Fruit fly (Drosophila melanogaster): ENCODE data around the gene CG15882.
A peak's percentile ranks its signal among the peaks of the same experiment; 100 is the strongest.

CG15882 gene

DNA sequence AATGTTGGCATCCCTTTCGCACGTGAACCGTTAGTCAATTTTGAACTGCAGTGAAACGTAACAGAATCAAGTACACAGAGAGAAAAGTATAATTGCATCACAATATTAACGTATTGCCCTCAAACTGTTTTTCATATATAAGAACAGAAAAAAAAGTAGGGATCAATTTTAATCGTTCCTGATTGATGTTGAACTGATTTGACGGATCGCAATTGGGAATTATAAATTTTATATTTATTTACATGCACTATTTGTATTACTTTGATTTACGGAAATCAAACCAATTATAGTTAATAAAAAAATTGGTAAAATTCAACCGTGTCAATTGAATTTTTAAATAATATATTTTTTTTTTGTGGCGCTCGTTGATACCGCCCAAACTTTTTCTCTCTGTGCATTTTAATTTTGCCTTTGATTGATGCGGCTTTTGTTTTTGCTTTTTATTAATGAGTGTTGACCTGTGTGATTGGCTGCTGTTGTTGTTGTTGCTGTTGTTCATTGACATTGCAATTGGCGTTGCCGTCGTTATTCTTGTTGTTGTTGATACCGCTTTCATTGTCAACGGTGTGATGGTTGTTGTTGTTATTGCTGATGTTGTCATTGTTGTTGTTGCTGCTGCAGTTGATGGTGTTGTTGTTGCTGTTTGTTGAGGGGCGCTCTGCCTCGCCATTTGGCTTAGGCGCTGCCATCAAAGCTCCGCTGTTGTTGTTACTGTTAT, 28.5 kb upstream of the CG15882 start:
- TF ChIP-seq tai (GFP tag; optimal IDR thresholded peaks at IDR 0.05) (no peak), lola (GFP tag; optimal IDR thresholded peaks at IDR 0.05) (no peak), br (GFP tag; optimal IDR thresholded peaks at IDR 0.05) (peak; percentile 33), jim (GFP tag; optimal IDR thresholded peaks at IDR 0.05) (no peak), dl (GFP tag; optimal IDR thresholded peaks at IDR 0.05; ENCODE audit: insufficient read depth in 1 of 2, partially characterized antibody in 2 of 2) (no peak), woc (GFP tag; optimal IDR thresholded peaks at IDR 0.05) (peak; percentile 41), Mio (GFP tag; optimal IDR thresholded peaks at IDR 0.05) (no peak), Sp1 (GFP tag; optimal IDR thresholded peaks at IDR 0.05) (peak; percentile 77), Hr83 (GFP tag; optimal IDR thresholded peaks at IDR 0.05; ENCODE audit: poor library complexity, severe bottlenecking) (no peak), h (GFP tag; optimal IDR thresholded peaks at IDR 0.05) (peak; percentile 64), CG32264 (GFP tag; optimal IDR thresholded peaks at IDR 0.05) (no peak), foxo (GFP tag; optimal IDR thresholded peaks at IDR 0.05) (peak in 1 of 2 experiments; percentile 83), OdsH (GFP tag; optimal IDR thresholded peaks at IDR 0.05) (peak; percentile 70), Myc (optimal IDR thresholded peaks at IDR 0.05) (no peak), rgr (GFP tag; optimal IDR thresholded peaks at IDR 0.05) (peak; percentile 77), CG9705 (GFP tag; optimal IDR thresholded peaks at IDR 0.05) (peak; percentile 18), dmrt93B (GFP tag; optimal IDR thresholded peaks at IDR 0.05) (peak; percentile 65), sage (GFP tag; optimal IDR thresholded peaks at IDR 0.05) (peak; percentile 27), brk (GFP tag; optimal IDR thresholded peaks at IDR 0.05) (peak; percentile 23), Rel (GFP tag; optimal IDR thresholded peaks at IDR 0.05) (no peak), Rel (tag; optimal IDR thresholded peaks at IDR 0.05) (no peak), Dif (GFP tag; optimal IDR thresholded peaks at IDR 0.05; ENCODE audit: partially characterized antibody) (no peak), Hnf4 (GFP tag; optimal IDR thresholded peaks at IDR 0.05) (peak; percentile 63), Dfd (GFP tag; optimal IDR thresholded peaks at IDR 0.05) (peak; percentile 70), Abd-B (GFP tag; optimal IDR thresholded peaks at IDR 0.05) (no peak), usp (GFP tag; optimal IDR thresholded peaks at IDR 0.05) (no peak), Vsx2 (GFP tag; optimal IDR thresholded peaks at IDR 0.05; ENCODE audit: partially characterized antibody) (no peak), sv (GFP tag; optimal IDR thresholded peaks at IDR 0.05) (peak; percentile 68), Jra (GFP tag; optimal IDR thresholded peaks at IDR 0.05) (no peak), GATAd (GFP tag; optimal IDR thresholded peaks at IDR 0.05) (no peak), N (GFP tag; optimal IDR thresholded peaks at IDR 0.05) (no peak), pan (optimal IDR thresholded peaks at IDR 0.05) (no peak), fru (GFP tag; optimal IDR thresholded peaks at IDR 0.05) (peak; percentile 64), dsf (GFP tag; optimal IDR thresholded peaks at IDR 0.05; ENCODE audit: borderline replicate concordance) (no peak), CrebA (GFP tag; optimal IDR thresholded peaks at IDR 0.05; ENCODE audit: borderline replicate concordance) (no peak), Hr78 (GFP tag; optimal IDR thresholded peaks at IDR 0.05) (no peak), ey (GFP tag; optimal IDR thresholded peaks at IDR 0.05) (peak; percentile 58), HLH106 (tag; optimal IDR thresholded peaks at IDR 0.05) (peak; percentile 74), psq (GFP tag; optimal IDR thresholded peaks at IDR 0.05) (peak; percentile 68)

DNA sequence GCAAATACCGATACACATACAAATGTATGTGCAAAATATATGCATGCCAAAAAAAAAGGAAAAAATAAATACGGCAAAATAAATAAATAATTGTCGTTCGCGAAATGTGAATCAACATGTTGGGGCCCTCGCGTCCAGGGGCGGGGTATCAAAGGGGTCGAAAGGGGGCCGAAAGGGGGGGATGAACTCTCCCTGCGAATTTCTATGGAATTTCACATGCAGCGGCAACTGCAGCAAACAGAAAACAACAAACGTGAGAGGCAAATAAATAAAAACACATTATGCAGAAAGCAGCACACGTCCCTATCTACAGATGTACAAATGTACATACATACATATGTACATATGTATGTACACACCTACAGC, 25.3 kb upstream of the CG15882 start:
- TF ChIP-seq dsf (GFP tag; optimal IDR thresholded peaks at IDR 0.05; ENCODE audit: borderline replicate concordance) (no peak), HLH106 (tag; optimal IDR thresholded peaks at IDR 0.05) (peak; percentile 27), br (GFP tag; optimal IDR thresholded peaks at IDR 0.05) (no peak), usp (GFP tag; optimal IDR thresholded peaks at IDR 0.05) (no peak), pan (optimal IDR thresholded peaks at IDR 0.05) (no peak), jim (GFP tag; optimal IDR thresholded peaks at IDR 0.05) (no peak), dmrt93B (GFP tag; optimal IDR thresholded peaks at IDR 0.05) (peak; percentile 26), psq (GFP tag; optimal IDR thresholded peaks at IDR 0.05) (peak; percentile 38), OdsH (GFP tag; optimal IDR thresholded peaks at IDR 0.05) (peak; percentile 13), h (GFP tag; optimal IDR thresholded peaks at IDR 0.05) (no peak), GATAd (GFP tag; optimal IDR thresholded peaks at IDR 0.05) (no peak), CrebA (GFP tag; optimal IDR thresholded peaks at IDR 0.05; ENCODE audit: borderline replicate concordance) (no peak), N (GFP tag; optimal IDR thresholded peaks at IDR 0.05) (no peak), brk (GFP tag; optimal IDR thresholded peaks at IDR 0.05) (no peak), Mio (GFP tag; optimal IDR thresholded peaks at IDR 0.05) (no peak), tai (GFP tag; optimal IDR thresholded peaks at IDR 0.05) (no peak), Hnf4 (GFP tag; optimal IDR thresholded peaks at IDR 0.05) (no peak), Sp1 (GFP tag; optimal IDR thresholded peaks at IDR 0.05) (peak; percentile 11), lola (GFP tag; optimal IDR thresholded peaks at IDR 0.05) (no peak), woc (GFP tag; optimal IDR thresholded peaks at IDR 0.05) (no peak), sage (GFP tag; optimal IDR thresholded peaks at IDR 0.05) (no peak), Myc (optimal IDR thresholded peaks at IDR 0.05) (no peak), Hr83 (GFP tag; optimal IDR thresholded peaks at IDR 0.05; ENCODE audit: poor library complexity, severe bottlenecking) (no peak), fru (GFP tag; optimal IDR thresholded peaks at IDR 0.05) (no peak), Vsx2 (GFP tag; optimal IDR thresholded peaks at IDR 0.05; ENCODE audit: partially characterized antibody) (no peak), dl (GFP tag; optimal IDR thresholded peaks at IDR 0.05; ENCODE audit: insufficient read depth in 1 of 2, partially characterized antibody in 2 of 2) (no peak), Dfd (GFP tag; optimal IDR thresholded peaks at IDR 0.05) (no peak), ey (GFP tag; optimal IDR thresholded peaks at IDR 0.05) (no peak), foxo (GFP tag; optimal IDR thresholded peaks at IDR 0.05) (peak in 1 of 2 experiments; percentile 53), CG9705 (GFP tag; optimal IDR thresholded peaks at IDR 0.05) (no peak), rgr (GFP tag; optimal IDR thresholded peaks at IDR 0.05) (peak; percentile 52), Dif (GFP tag; optimal IDR thresholded peaks at IDR 0.05; ENCODE audit: partially characterized antibody) (no peak), CG32264 (GFP tag; optimal IDR thresholded peaks at IDR 0.05) (no peak)

Measured in whole organism, wandering third instar larva.